Fruit fly (Drosophila melanogaster): ENCODE data around the gene PIG-P.

The PIG-P gene

DNA sequence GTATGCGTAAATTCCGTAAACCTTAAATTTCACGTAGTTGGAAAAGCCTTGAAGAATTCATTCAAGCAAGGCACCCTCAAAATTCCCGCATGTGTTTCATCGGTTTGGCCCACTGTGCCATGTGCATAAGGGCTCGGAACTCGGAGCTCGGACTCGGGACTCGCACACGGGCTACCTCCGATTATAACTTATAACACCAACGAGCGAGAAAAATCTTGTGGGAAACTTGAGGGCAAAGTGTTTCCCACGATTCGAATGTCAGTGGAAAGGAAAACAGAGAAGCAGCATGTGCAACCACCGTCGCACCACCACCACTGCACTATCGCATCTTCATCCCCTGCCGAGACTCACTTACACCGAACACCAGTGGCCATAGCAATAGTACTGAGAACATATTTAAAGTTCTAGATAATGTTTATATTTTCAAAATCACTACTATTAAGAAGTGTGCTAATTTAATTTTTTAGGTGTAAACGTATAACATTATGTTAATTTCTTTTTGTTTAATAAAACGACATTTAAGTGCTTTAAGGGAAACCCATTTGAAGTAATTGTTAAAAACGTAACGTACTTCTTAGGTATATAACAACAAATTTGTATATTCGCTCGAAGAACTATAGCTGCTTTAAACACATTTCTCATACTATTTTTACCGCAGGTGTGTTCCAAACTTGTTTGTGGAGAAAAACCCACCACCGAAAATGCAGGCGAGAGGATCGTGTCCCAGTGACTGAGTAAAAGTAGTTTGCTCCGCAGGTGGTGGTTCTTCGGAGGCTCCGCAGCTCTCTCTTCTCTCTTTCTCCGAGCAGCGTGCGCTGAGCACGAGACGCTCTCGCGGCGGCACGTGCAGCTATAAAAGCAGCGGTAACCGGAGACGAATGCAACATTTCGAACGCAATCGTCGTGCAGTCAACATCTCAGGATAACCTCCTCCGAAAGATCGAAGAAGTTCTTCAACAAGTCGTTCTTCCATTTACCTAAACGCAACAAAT, 21.6 kb downstream of the PIG-P start (continued):
- peak; percentile 53; the same call in 1 of the 2 replicates for TF ChIP-seq sisA (GFP tag; IDR thresholded peaks at IDR 0.05)
- TF ChIP-seq vvl (GFP tag; IDR thresholded peaks at IDR 0.05) = peak; percentile 71
- peak in 1 of 3 experiments; percentile 100 for TF ChIP-seq lola (GFP tag; optimal IDR thresholded peaks at IDR 0.05)
- TF ChIP-seq Trl (optimal IDR thresholded peaks at IDR 0.05) = peak; percentile 0 to 97
- TF ChIP-seq Trl (GFP tag; optimal IDR thresholded peaks at IDR 0.05) = peak; percentile 23
- no peak for TF ChIP-seq klu (GFP tag; IDR thresholded peaks at IDR 0.05)
- TF ChIP-seq wek (GFP tag; optimal IDR thresholded peaks at IDR 0.05) = peak; percentile 7
- TF ChIP-seq NK7.1 (GFP tag; optimal IDR thresholded peaks at IDR 0.05) = peak; percentile 19
- peak; percentile 83 for TF ChIP-seq CG12236 (GFP tag; optimal IDR thresholded peaks at IDR 0.05)
- peak; percentile 91 for TF ChIP-seq CG11504 (tag; optimal IDR thresholded peaks at IDR 0.05)
- 0 out of 3 replicates have a peak, but pooled peaks have one; percentile 27 for TF ChIP-seq Opbp (GFP tag; IDR thresholded peaks at IDR 0.05; ENCODE audit: partially characterized antibody)
- TF ChIP-seq CG33213 (GFP tag; optimal IDR thresholded peaks at IDR 0.05) = peak; percentile 47
- TF ChIP-seq Dad (GFP tag; optimal IDR thresholded peaks at IDR 0.05) = peak; percentile 62
- TF ChIP-seq CG8765 (GFP tag; IDR thresholded peaks at IDR 0.05) = peak; percentile 48
- TF ChIP-seq CG32772 (GFP tag; IDR thresholded peaks at IDR 0.05) = peak; percentile 61
- TF ChIP-seq sna (GFP tag; IDR thresholded peaks at IDR 0.05; ENCODE audit: partially characterized antibody) = no peak
- TF ChIP-seq Neu2 (GFP tag; optimal IDR thresholded peaks at IDR 0.05; ENCODE audit: borderline replicate concordance) = peak; percentile 56
- peak; percentile 79 for TF ChIP-seq Mes4 (GFP tag; optimal IDR thresholded peaks at IDR 0.05)
- TF ChIP-seq zen (tag; optimal IDR thresholded peaks at IDR 0.05) = peak; percentile 97
- peak; percentile 84 for TF ChIP-seq CG6813 (GFP tag; optimal IDR thresholded peaks at IDR 0.05)
- TF ChIP-seq sens-2 (GFP tag; IDR thresholded peaks at IDR 0.05) = 0 out of 2 replicates have a peak, but pooled peaks have one; percentile 35
- peak; percentile 89 for TF ChIP-seq CG30403 (GFP tag; optimal IDR thresholded peaks at IDR 0.05)
- no peak; the same call in 2 of the 3 replicates for TF ChIP-seq Mrtf (GFP tag; IDR thresholded peaks at IDR 0.05)
- peak; percentile 88; the same call in 1 of the 2 replicates for TF ChIP-seq Xrp1 (GFP tag; IDR thresholded peaks at IDR 0.05)
- TF ChIP-seq CHES-1-like (GFP tag; optimal IDR thresholded peaks at IDR 0.05) = peak; percentile 58
- TF ChIP-seq esg (GFP tag; conservative IDR thresholded peaks at IDR 0.05) = peak; percentile 59
- TF ChIP-seq CG8478 (optimal IDR thresholded peaks at IDR 0.05) = no peak
- peak; percentile 90 for TF ChIP-seq nom (GFP tag; optimal IDR thresholded peaks at IDR 0.05)
- TF ChIP-seq mld (GFP tag; IDR thresholded peaks at IDR 0.05; ENCODE audit: partially characterized antibody) = no peak
- TF ChIP-seq schlank (tag; optimal IDR thresholded peaks at IDR 0.05) = no peak
- TF ChIP-seq dpn (GFP tag; optimal IDR thresholded peaks at IDR 0.05) = peak; percentile 60 to 65
- TF ChIP-seq cg (GFP tag; optimal IDR thresholded peaks at IDR 0.05) = peak; percentile 64
- no peak for TF ChIP-seq Ravus (GFP tag; IDR thresholded peaks at IDR 0.05)
- no peak for TF ChIP-seq CG6272 (GFP tag; IDR thresholded peaks at IDR 0.05)
- TF ChIP-seq chn (GFP tag; optimal IDR thresholded peaks at IDR 0.05) = peak; percentile 78
- TF ChIP-seq NC2α (GFP tag; optimal IDR thresholded peaks at IDR 0.05) = peak; percentile 12
- no peak for TF ChIP-seq CG2129 (GFP tag; IDR thresholded peaks at IDR 0.05; ENCODE audit: partially characterized antibody)
- peak; percentile 98 for TF ChIP-seq CG9727 (GFP tag; optimal IDR thresholded peaks at IDR 0.05)
- no peak for TF ChIP-seq CG14441 (GFP tag; IDR thresholded peaks at IDR 0.05)
- TF ChIP-seq tx (GFP tag; optimal IDR thresholded peaks at IDR 0.05) = peak; percentile 69
- peak; percentile 67 for TF ChIP-seq pum (GFP tag; optimal IDR thresholded peaks at IDR 0.05)
- TF ChIP-seq CG18599 (GFP tag; optimal IDR thresholded peaks at IDR 0.05) = peak; percentile 78
- peak; percentile 96 for TF ChIP-seq Ssrp (tag; optimal IDR thresholded peaks at IDR 0.05)
- TF ChIP-seq Fer3 (tag; optimal IDR thresholded peaks at IDR 0.05) = peak; percentile 57
- TF ChIP-seq eyg (GFP tag; optimal IDR thresholded peaks at IDR 0.05) = no peak
- 0 out of 3 replicates have a peak, but pooled peaks have one; percentile 7 for TF ChIP-seq CG16813 (GFP tag; IDR thresholded peaks at IDR 0.05; ENCODE audit: partially characterized antibody)
- peak; percentile 90 for TF ChIP-seq org-1 (GFP tag; optimal IDR thresholded peaks at IDR 0.05)
- peak; percentile 81; the same call in 1 of the 2 replicates for TF ChIP-seq CG17328 (GFP tag; IDR thresholded peaks at IDR 0.05)

All from whole organism, embryonic.